Fruit fly (Drosophila melanogaster) whole organism, pupa: ENCODE data around the gene CG7406.

Experiments
- CG10348 ChIP-seq: fragments of 200-800 bp; sonication (Bioruptor generic); IDR thresholded peaks from 2 replicates; pipeline ENCODE4 v1.3.6; 2022; ENCODE audit warnings: missing biosample characterization, missing genetic modification characterization
- CG12605 ChIP-seq: fragments of 200-800 bp; sonication (Bioruptor generic); IDR thresholded peaks from 2 replicates; pipeline ENCODE4 v1.3.6; 2022; ENCODE audit warnings: missing biosample characterization, missing genetic modification characterization
- CG13204 ChIP-seq: fragments of 200-800 bp; sonication (Bioruptor generic); optimal IDR thresholded peaks from 2 replicates; lab custom pipeline; 2018; ENCODE audit warnings: missing biosample characterization, mild to moderate bottlenecking, missing genetic modification characterization, moderate library complexity
- CG14655 ChIP-seq: fragments of 200-800 bp; sonication (Bioruptor generic); optimal IDR thresholded peaks from 3 replicates; lab custom pipeline; 2017; ENCODE audit warnings: mild to moderate bottlenecking, missing biosample characterization, missing genetic modification reagents, missing genetic modification characterization
- CG15710 ChIP-seq: fragments of 200-800 bp; sonication (Bioruptor generic); optimal IDR thresholded peaks from 2 replicates; lab custom pipeline; 2018; ENCODE audit warnings: missing biosample characterization, mild to moderate bottlenecking, missing genetic modification characterization, moderate library complexity
- CG17806 ChIP-seq: fragments of 200-800 bp; sonication (Bioruptor generic); optimal IDR thresholded peaks from 2 replicates; lab custom pipeline; 2018; ENCODE audit warnings: missing biosample characterization, mild to moderate bottlenecking, missing genetic modification characterization, moderate library complexity
- CG32121 ChIP-seq: fragments of 200-800 bp; sonication (Bioruptor generic); IDR thresholded peaks from 2 replicates; pipeline ENCODE4 v1.3.6; 2022; ENCODE audit warnings: missing biosample characterization, missing genetic modification characterization
- CG34367 ChIP-seq: fragments of 200-800 bp; sonication (Bioruptor generic); optimal IDR thresholded peaks from 2 replicates; lab custom pipeline; 2018; ENCODE audit warnings: missing biosample characterization, mild to moderate bottlenecking, missing genetic modification characterization
- CG4496 ChIP-seq: fragments of 200-800 bp; sonication (Bioruptor generic); IDR thresholded peaks from 3 replicates; pipeline ENCODE4 v1.3.6; 2022; ENCODE audit warnings: missing biosample characterization, missing genetic modification characterization
- CG8159 ChIP-seq: fragments of 200-800 bp; sonication (Bioruptor generic); optimal IDR thresholded peaks from 3 replicates; lab custom pipeline; 2018; ENCODE audit warnings: missing biosample characterization, mild to moderate bottlenecking, missing genetic modification characterization, moderate library complexity
- CG8301 ChIP-seq: fragments of 200-800 bp; sonication (Bioruptor generic); optimal IDR thresholded peaks from 2 replicates; lab custom pipeline; 2018; ENCODE audit warnings: missing biosample characterization, mild to moderate bottlenecking, missing genetic modification characterization
- CG9948 ChIP-seq: fragments of 200-800 bp; sonication (Bioruptor generic); optimal IDR thresholded peaks from 2 replicates; lab custom pipeline; 2018; ENCODE audit warnings: missing biosample characterization, mild to moderate bottlenecking, missing genetic modification characterization, moderate library complexity
- D1 ChIP-seq: fragments of 200-800 bp; sonication (Bioruptor generic); optimal IDR thresholded peaks from 2 replicates; lab custom pipeline; 2018; ENCODE audit warnings: missing biosample characterization, mild to moderate bottlenecking, missing genetic modification characterization, moderate library complexity
- EcR ChIP-seq: fragments of 200-800 bp; sonication (Bioruptor generic); optimal IDR thresholded peaks from 3 replicates; lab custom pipeline; 2019; ENCODE audit warnings: missing biosample characterization, missing genetic modification characterization, mild to moderate bottlenecking, moderate library complexity, missing genetic modification reagents
- Ets98B ChIP-seq: fragments of 200-800 bp; sonication (Bioruptor generic); IDR thresholded peaks from 2 replicates; pipeline ENCODE4 v1.3.6; 2022; ENCODE audit warnings: missing biosample characterization, missing genetic modification characterization
- Pif1A ChIP-seq: fragments of 200-800 bp; sonication (Bioruptor generic); optimal IDR thresholded peaks from 3 replicates; lab custom pipeline; 2016; ENCODE audit warnings: missing biosample characterization, missing genetic modification characterization
- Pif1B ChIP-seq: fragments of 200-800 bp; sonication (Bioruptor generic); optimal IDR thresholded peaks from 3 replicates; lab custom pipeline; 2016; ENCODE audit warnings: missing biosample characterization, missing genetic modification characterization
- Snoo ChIP-seq: fragments of 200-800 bp; sonication (Bioruptor generic); optimal IDR thresholded peaks from 3 replicates; lab custom pipeline; 2017; ENCODE audit warnings: missing biosample characterization, mild to moderate bottlenecking, missing genetic modification characterization, inconsistent platforms
- fd96Ca ChIP-seq: fragments of 200-800 bp; sonication (Bioruptor generic); IDR thresholded peaks from 3 replicates; pipeline ENCODE4 v1.3.6; 2022; ENCODE audit warnings: missing biosample characterization, missing genetic modification characterization
- gl ChIP-seq: fragments of 200-800 bp; sonication (Bioruptor generic); optimal IDR thresholded peaks from 2 replicates; lab custom pipeline; 2018; ENCODE audit warnings: missing biosample characterization, mild to moderate bottlenecking, missing genetic modification characterization
- rn ChIP-seq: fragments of 200-800 bp; sonication (Bioruptor generic); IDR thresholded peaks from 2 replicates; pipeline ENCODE4 v1.3.6; 2022; ENCODE audit warnings: missing biosample characterization, missing genetic modification characterization

The CG7406 gene

dm6 chrX:19072969-19073368 is 4.6 kb upstream of the CG7406 start:
- TF ChIP-seq Snoo (tag; lab: Kevin White, UChicago) = no peak
- no peak for TF ChIP-seq CG8159
- peak; percentile 89 for TF ChIP-seq EcR
- TF ChIP-seq gl (tag; lab: Kevin White, UChicago) = no peak

DNA sequence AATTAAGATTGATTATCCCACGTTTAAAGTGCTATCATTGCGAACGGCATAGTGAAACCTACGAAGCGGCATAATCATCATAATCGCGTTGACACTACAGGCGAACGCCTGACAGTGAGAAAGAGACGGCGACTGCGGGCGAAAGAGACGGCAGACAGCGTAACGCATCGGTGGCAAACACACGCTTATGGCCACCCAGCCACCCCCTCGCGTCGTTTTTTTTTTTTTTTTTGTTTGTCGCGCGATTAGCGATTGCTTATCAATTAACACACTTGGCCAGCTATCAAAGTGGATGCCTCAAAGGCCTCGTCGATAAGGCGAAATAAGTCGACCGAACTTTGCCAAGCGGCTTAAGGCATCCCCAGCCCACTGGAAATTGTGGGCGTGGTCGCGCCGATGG is 3.6 kb upstream of the CG7406 start:
- TF ChIP-seq CG34367 (tag; lab: Kevin White, UChicago) = no peak
- TF ChIP-seq CG12605 (GFP tag; lab: Robert Waterston, UW) = no peak
- no peak for TF ChIP-seq CG15710 (tag; lab: Kevin White, UChicago)
- TF ChIP-seq CG10348 = no peak
- TF ChIP-seq CG4496 (GFP tag; lab: Robert Waterston, UW) = 0 out of 3 replicates have a peak, but pooled peaks have one; percentile 42

dm6 chrX:19074585-19074984 is 2.9 kb upstream of the CG7406 start:
- TF ChIP-seq Snoo (tag; lab: Kevin White, UChicago) = no peak
- TF ChIP-seq fd96Ca (GFP tag; lab: Robert Waterston, UW) = no peak
- TF ChIP-seq CG17806 (tag; lab: Kevin White, UChicago) = no peak
- no peak for TF ChIP-seq Pif1A
- no peak for TF ChIP-seq Pif1B (GFP tag; lab: Kevin White, UChicago)
- no peak for TF ChIP-seq Ets98B (GFP tag; lab: Robert Waterston, UW)
- no peak for TF ChIP-seq D1 (tag; lab: Kevin White, UChicago)
- TF ChIP-seq CG9948 (tag; lab: Kevin White, UChicago) = no peak
- TF ChIP-seq CG13204 = no peak

DNA sequence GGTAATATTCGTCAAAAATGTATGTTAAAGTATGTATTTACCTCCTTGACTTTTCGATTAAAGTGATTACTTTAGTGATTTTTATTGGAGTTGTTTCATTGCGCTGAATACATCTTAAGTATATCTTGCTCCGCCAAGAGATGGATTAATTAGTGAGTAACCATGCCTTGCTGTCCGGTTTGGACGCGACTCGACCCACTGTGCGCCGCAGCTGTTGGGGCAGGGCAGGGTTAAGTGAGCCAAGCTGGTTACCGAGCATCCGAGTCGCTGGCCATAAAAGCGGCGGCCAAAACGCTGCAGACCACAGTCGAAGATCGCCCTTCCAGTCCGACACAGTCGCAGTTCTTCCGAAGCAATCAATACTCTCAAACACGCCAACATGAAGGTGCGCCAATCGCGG is 3.8 kb downstream of the CG7406 start, which contains the start of gene CG14191:
Gene CG14191, plus strand, starts transcription at position 301 of the 400 bp plus-strand sequence.
- TF ChIP-seq fd96Ca (GFP tag; lab: Robert Waterston, UW) = no peak
- TF ChIP-seq CG8159 = no peak
- TF ChIP-seq CG13204 = no peak
- TF ChIP-seq CG15710 (tag; lab: Kevin White, UChicago) = no peak
- TF ChIP-seq Pif1A = no peak
- TF ChIP-seq CG34367 (tag; lab: Kevin White, UChicago) = no peak
- no peak for TF ChIP-seq gl (tag; lab: Kevin White, UChicago)
- no peak for TF ChIP-seq CG8301 (tag; lab: Kevin White, UChicago)
- no peak for TF ChIP-seq CG9948 (tag; lab: Kevin White, UChicago)
- TF ChIP-seq CG17806 (tag; lab: Kevin White, UChicago) = no peak

- TF ChIP-seq CG8159 = no peak
These were observed 5.7 kb downstream of the CG7406 start, which contains the start of gene CG7423 for dm6 chrX:19083190-19083589. Gene CG7423 (minus strand): TSS chrX:19083290.

DNA sequence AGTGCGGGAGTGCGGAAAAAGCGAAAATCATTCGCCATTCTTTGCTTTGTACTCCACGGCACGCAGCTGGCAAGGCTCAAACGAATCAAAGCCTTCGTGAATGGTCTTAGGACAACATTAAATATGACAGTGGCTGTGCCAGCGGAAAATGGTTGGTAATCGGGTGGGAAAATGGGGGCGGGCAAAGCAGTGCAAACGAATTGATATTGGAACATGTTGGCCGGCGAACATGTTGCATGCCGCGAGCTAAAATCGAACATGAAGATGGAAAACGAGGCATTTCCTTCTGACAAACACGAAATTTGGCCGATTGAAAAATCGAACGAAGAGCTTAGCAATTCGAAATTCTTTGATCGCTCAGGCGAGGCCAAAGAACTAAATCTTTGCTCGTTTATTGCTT is 18.7 kb downstream of the CG7406 start:
- no peak for TF ChIP-seq CG9948 (tag; lab: Kevin White, UChicago)
- no peak for TF ChIP-seq Snoo (tag; lab: Kevin White, UChicago)
- TF ChIP-seq CG8159 = no peak
- no peak for TF ChIP-seq gl (tag; lab: Kevin White, UChicago)
- no peak for TF ChIP-seq rn (GFP tag; lab: Robert Waterston, UW)
- TF ChIP-seq CG32121 = no peak
- TF ChIP-seq CG34367 (tag; lab: Kevin White, UChicago) = no peak
- no peak for TF ChIP-seq CG15710 (tag; lab: Kevin White, UChicago)
- no peak for TF ChIP-seq CG10348
- TF ChIP-seq CG14655 (GFP tag; lab: Kevin White, UChicago) = no peak
- TF ChIP-seq D1 (tag; lab: Kevin White, UChicago) = no peak
- TF ChIP-seq Pif1A = no peak
- no peak for TF ChIP-seq fd96Ca (GFP tag; lab: Robert Waterston, UW)
- TF ChIP-seq CG12605 (GFP tag; lab: Robert Waterston, UW) = no peak
- TF ChIP-seq CG8301 (tag; lab: Kevin White, UChicago) = no peak
- TF ChIP-seq CG4496 (GFP tag; lab: Robert Waterston, UW) = no peak
- TF ChIP-seq Pif1B (GFP tag; lab: Kevin White, UChicago) = no peak
- TF ChIP-seq Ets98B (GFP tag; lab: Robert Waterston, UW) = no peak

- TF ChIP-seq rn (GFP tag; lab: Robert Waterston, UW) (peak; percentile 9; the same call in 1 of the 2 replicates), CG8301 (tag; lab: Kevin White, UChicago) (peak; percentile 65), fd96Ca (GFP tag; lab: Robert Waterston, UW) (peak; percentile 50; the same call in 1 of the 3 replicates), CG8159 (peak; percentile 41), CG9948 (tag; lab: Kevin White, UChicago) (peak; percentile 41), Pif1B (GFP tag; lab: Kevin White, UChicago) (no peak), CG10348 (no peak), CG15710 (tag; lab: Kevin White, UChicago) (peak; percentile 30), CG14655 (GFP tag; lab: Kevin White, UChicago) (peak; percentile 70), Pif1A (peak; percentile 9), Snoo (tag; lab: Kevin White, UChicago) (no peak), CG34367 (tag; lab: Kevin White, UChicago) (peak; percentile 15)
These were observed 29.5 kb downstream of the CG7406 start for dm6 chrX:19106842-19107557.
